Worm (Caenorhabditis elegans) whole organism, mixed stage, embryonic: ENCODE results near the gene srd-40.

Source experiments
- ces-1 ChIP-seq: fragments of 150-350 bp; optimal IDR thresholded peaks from 2 replicates; lab custom pipeline; 2014; ENCODE audit warnings: missing biosample characterization, missing genetic modification reagents, missing genetic modification characterization
- lin-13 ChIP-seq: fragments of 150-350 bp; optimal IDR thresholded peaks from 2 replicates; lab custom pipeline; 2014; ENCODE audit warnings: missing biosample characterization, missing genetic modification characterization
- lin-32 ChIP-seq: fragments of 200-800 bp; sonication (Bioruptor generic); optimal IDR thresholded peaks from 2 replicates; lab custom pipeline; 2018; ENCODE audit warnings: mild to moderate bottlenecking, missing genetic modification characterization, missing compliant biosample characterization
- nhr-12 ChIP-seq: fragments of 150-350 bp; optimal IDR thresholded peaks from 2 replicates; lab custom pipeline; 2014; ENCODE audit warnings: missing biosample characterization, missing genetic modification characterization
- nhr-237 ChIP-seq: fragments of 150-350 bp; optimal IDR thresholded peaks from 2 replicates; lab custom pipeline; 2014; ENCODE audit warnings: missing biosample characterization, missing genetic modification characterization
- nhr-76 ChIP-seq: sonication (generic microtip); optimal IDR thresholded peaks from 2 replicates; lab custom pipeline; 2017; ENCODE audit warnings: missing biosample characterization, missing genetic modification characterization
- pha-4 ChIP-seq: fragments of 150-350 bp; optimal IDR thresholded peaks from 2 replicates; lab custom pipeline; 2018; ENCODE audit warnings: missing biosample characterization, missing genetic modification reagents, missing genetic modification characterization
- sem-2 ChIP-seq: fragments of 200-800 bp; sonication (Bioruptor generic); optimal IDR thresholded peaks from 2 replicates; lab custom pipeline; 2018; ENCODE audit warnings: mild to moderate bottlenecking, missing genetic modification characterization, missing compliant biosample characterization
- snpc-4 ChIP-seq: fragments of 150-350 bp; optimal IDR thresholded peaks from 2 replicates; lab custom pipeline; 2014; ENCODE audit warnings: missing biosample characterization, missing genetic modification characterization
- unc-62 ChIP-seq: fragments of 150-350 bp; optimal IDR thresholded peaks from 2 replicates; lab custom pipeline; 2014; ENCODE audit warnings: missing biosample characterization, missing genetic modification reagents, missing genetic modification characterization

DNA sequence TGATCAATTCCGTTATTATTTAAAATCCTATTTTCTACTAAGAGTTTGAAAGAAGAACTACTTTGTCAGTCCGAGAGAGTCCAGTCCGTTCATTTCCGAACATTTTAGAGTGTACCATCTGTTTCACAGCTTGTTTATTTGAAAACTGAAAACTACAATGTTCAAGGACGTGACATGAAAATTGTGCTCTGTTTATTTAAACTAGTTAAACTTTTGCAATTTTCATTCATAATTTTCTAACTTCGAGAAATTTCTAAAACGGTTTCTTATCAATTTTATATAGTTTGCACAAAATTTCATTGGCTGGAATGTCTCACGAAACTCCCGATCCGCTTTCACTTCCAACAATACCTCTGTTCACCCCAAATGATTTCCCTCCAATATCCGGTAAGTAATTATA, 43.1 kb upstream of the srd-40 start, which contains the start of gene C04B4.1:
- TF ChIP-seq pha-4 = no peak
- no peak for TF ChIP-seq sem-2 (GFP tag; lab: Kevin White, UChicago)
- TF ChIP-seq nhr-237 (tag; lab: Kevin White, UChicago) = no peak
- no peak for TF ChIP-seq snpc-4 (tag; lab: Kevin White, UChicago)
- no peak for TF ChIP-seq unc-62 (GFP tag; lab: Kevin White, UChicago)
- TF ChIP-seq lin-32 = no peak
- no peak for TF ChIP-seq nhr-76 (tag; lab: Kevin White, UChicago)
- no peak for TF ChIP-seq nhr-12 (tag; lab: Kevin White, UChicago)
- TF ChIP-seq ces-1 = no peak
- no peak for TF ChIP-seq lin-13
